Worm (Caenorhabditis elegans): ENCODE measurements around the gene F26F12.5.

F26F12.5 gene

DNA sequence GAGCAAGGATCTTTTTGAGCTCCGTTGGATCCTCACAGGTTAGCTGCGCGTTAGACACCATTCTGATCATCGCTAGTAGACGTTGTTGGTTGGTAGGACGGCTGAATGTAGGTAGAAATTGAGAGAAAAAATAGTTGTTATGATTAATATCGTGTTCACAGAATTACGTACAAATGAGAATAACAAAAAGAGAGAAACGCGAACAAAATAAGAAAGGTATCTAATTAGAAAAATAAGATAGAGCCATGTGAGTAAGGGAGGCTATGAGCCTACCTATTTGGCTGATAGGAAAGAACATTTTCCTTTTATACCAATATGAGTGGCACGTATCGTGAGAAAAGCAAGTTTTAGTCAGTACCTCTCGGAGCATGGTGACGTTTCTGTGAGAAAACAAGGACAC, 18.8 kb upstream of the F26F12.5 start, which contains the start of gene C04E6.8:
Gene C04E6.8 (minus strand): TSS at position 101 of the 400 bp plus-strand sequence.
- TF ChIP-seq ztf-23 (GFP tag; IDR thresholded peaks at IDR 0.05), result no peak
- no peak for TF ChIP-seq tab-1 (GFP tag; IDR thresholded peaks at IDR 0.05)
- TF ChIP-seq T22C8.4 (GFP tag; IDR thresholded peaks at IDR 0.05), result no peak
- no peak for TF ChIP-seq ref-1 (GFP tag; conservative IDR thresholded peaks at IDR 0.05)
- no peak for TF ChIP-seq cog-1 (tag; optimal IDR thresholded peaks at IDR 0.05)
- TF ChIP-seq ztf-29 (GFP tag; IDR thresholded peaks at IDR 0.05), result no peak
- TF ChIP-seq klf-2 (GFP tag; conservative IDR thresholded peaks at IDR 0.05), result no peak
- TF ChIP-seq flt-1 (GFP tag; IDR thresholded peaks at IDR 0.05), result no peak
- TF ChIP-seq med-1 (GFP tag; optimal IDR thresholded peaks at IDR 0.05; ENCODE audit: insufficient read depth), result no peak

DNA sequence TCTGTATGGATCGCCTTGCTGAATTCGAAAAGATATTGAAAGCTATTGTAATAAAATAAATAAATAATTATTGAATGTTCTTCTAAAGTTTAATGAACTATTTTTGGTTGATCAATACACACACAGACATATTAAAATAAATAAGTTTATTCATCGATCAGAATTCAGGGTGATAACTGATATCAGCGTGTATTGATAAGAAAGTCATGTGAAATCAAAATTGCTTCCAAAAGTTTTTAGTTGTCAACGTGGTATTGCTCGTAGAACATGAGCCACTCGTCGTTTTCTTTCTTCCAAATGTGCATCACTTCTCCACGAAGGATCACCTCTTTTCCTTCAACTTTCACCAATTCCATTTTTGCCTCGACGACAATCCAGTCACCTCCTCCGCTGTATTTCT, 17.4 kb upstream of the F26F12.5 start:
- TF ChIP-seq cog-1 (tag; optimal IDR thresholded peaks at IDR 0.05), result no peak
- TF ChIP-seq klf-2 (GFP tag; conservative IDR thresholded peaks at IDR 0.05), result no peak
- no peak for TF ChIP-seq ref-1 (GFP tag; conservative IDR thresholded peaks at IDR 0.05)

DNA sequence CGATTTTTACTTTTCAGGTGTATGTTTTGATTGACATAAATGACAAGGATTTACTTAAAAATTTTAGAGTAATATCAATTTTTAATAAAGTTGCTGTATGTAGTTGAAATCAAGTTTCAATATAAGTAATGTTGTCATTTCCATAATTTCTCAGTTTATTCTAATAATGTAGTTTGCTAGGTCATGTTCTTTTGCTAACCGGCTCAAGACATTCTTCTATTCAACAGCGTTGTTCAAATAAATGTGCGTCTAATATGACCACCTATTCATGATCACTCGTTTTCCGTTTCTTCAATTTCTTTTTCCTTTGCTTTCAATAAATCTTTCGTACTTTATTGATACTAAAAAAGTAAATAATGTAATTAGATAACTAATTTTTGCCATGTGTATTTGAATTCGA, 15.1 kb upstream of the F26F12.5 start, which contains the start of gene C02G6.3:
Gene C02G6.3 (plus strand): TSS at position 301 of the 400 bp plus-strand sequence.
- TF ChIP-seq T22C8.4 (GFP tag; IDR thresholded peaks at IDR 0.05) (no peak), flt-1 (GFP tag; IDR thresholded peaks at IDR 0.05) (no peak), ref-1 (GFP tag; conservative IDR thresholded peaks at IDR 0.05) (no peak), klf-2 (GFP tag; conservative IDR thresholded peaks at IDR 0.05) (no peak), tab-1 (GFP tag; IDR thresholded peaks at IDR 0.05) (no peak), med-1 (GFP tag; optimal IDR thresholded peaks at IDR 0.05; ENCODE audit: insufficient read depth) (no peak), ztf-23 (GFP tag; IDR thresholded peaks at IDR 0.05) (no peak), ztf-29 (GFP tag; IDR thresholded peaks at IDR 0.05) (no peak), cog-1 (tag; optimal IDR thresholded peaks at IDR 0.05) (no peak)

DNA sequence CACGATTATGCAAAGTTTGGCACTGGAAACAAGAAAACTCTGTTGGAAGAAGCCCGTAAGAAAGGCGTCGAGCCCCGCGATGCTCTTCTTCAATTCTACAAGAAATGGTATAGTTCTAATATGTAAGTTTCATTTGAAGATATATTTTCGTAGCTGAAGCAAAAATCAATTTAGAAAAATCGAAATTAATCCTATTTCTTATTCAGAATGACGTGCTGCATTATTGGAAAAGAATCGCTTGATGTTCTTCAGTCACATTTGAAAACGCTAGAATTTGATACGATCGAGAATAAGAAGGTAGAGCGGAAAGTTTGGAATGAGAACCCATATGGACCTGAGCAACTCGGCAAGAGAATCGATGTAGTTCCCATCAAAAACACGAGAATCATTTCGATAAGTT, 12.0 kb upstream of the F26F12.5 start:
- TF ChIP-seq flt-1 (GFP tag; IDR thresholded peaks at IDR 0.05) (no peak), cog-1 (tag; optimal IDR thresholded peaks at IDR 0.05) (no peak), T22C8.4 (GFP tag; IDR thresholded peaks at IDR 0.05) (no peak), klf-2 (GFP tag; conservative IDR thresholded peaks at IDR 0.05) (no peak), ztf-29 (GFP tag; IDR thresholded peaks at IDR 0.05) (no peak), tab-1 (GFP tag; IDR thresholded peaks at IDR 0.05) (no peak), ztf-23 (GFP tag; IDR thresholded peaks at IDR 0.05) (no peak), med-1 (GFP tag; optimal IDR thresholded peaks at IDR 0.05; ENCODE audit: insufficient read depth) (no peak), ref-1 (GFP tag; conservative IDR thresholded peaks at IDR 0.05) (no peak)

DNA sequence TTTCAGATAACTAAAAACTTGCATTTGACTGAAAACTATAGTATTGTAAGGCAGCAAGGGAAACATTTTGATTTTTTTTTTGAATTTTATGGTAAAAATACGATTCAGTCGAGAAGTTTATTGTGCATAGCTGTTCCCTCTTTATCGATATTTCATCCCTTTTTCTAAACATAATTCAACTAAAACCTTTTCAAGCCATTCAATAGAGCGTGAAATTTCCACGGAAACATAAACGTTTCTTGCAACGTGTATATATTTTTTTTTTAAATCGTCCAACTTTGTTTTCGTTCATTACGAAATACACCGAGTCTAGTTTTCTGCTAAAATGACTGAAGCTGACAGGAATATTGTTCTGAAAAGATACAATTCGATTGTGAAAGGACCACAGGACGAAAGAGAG, 6.8 kb upstream of the F26F12.5 start, which contains the start of gene C02G6.2:
Gene C02G6.2 (plus strand): TSS at position 301 of the 400 bp plus-strand sequence.
- TF ChIP-seq cog-1 (tag; optimal IDR thresholded peaks at IDR 0.05) (no peak), klf-2 (GFP tag; conservative IDR thresholded peaks at IDR 0.05) (no peak), flt-1 (GFP tag; IDR thresholded peaks at IDR 0.05) (no peak), tab-1 (GFP tag; IDR thresholded peaks at IDR 0.05) (no peak), med-1 (GFP tag; optimal IDR thresholded peaks at IDR 0.05; ENCODE audit: insufficient read depth) (no peak), ztf-23 (GFP tag; IDR thresholded peaks at IDR 0.05) (no peak), ref-1 (GFP tag; conservative IDR thresholded peaks at IDR 0.05) (no peak), T22C8.4 (GFP tag; IDR thresholded peaks at IDR 0.05) (no peak), ztf-29 (GFP tag; IDR thresholded peaks at IDR 0.05) (no peak)

DNA sequence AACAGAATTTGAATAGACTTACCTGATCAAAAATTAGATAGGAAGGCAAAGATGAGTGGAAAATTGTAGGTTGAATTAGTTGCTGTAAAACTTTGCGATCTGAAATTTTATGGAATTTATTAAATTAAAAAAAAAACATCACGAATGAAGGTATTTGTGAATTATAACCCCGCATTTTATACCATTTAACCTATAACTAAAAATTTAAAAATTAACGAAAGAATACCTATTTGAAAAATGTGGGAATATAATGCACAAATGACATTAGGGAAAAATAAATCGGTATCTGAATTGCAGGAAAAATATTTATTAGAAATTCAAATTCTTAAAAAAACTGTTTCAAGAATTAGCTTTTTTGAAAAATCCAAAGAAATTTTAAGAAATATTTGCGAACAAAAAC, 4.2 kb upstream of the F26F12.5 start, which contains the start of gene F26F12.4:
Gene F26F12.4 (minus strand): TSS at position 101 of the 400 bp plus-strand sequence.
- no peak for TF ChIP-seq T22C8.4 (GFP tag; IDR thresholded peaks at IDR 0.05)
- TF ChIP-seq ztf-23 (GFP tag; IDR thresholded peaks at IDR 0.05), result no peak
- no peak for TF ChIP-seq flt-1 (GFP tag; IDR thresholded peaks at IDR 0.05)
- TF ChIP-seq cog-1 (tag; optimal IDR thresholded peaks at IDR 0.05), result no peak
- TF ChIP-seq ztf-29 (GFP tag; IDR thresholded peaks at IDR 0.05), result no peak
- TF ChIP-seq med-1 (GFP tag; optimal IDR thresholded peaks at IDR 0.05; ENCODE audit: insufficient read depth), result no peak
- TF ChIP-seq ref-1 (GFP tag; conservative IDR thresholded peaks at IDR 0.05), result no peak
- TF ChIP-seq tab-1 (GFP tag; IDR thresholded peaks at IDR 0.05), result no peak
- TF ChIP-seq klf-2 (GFP tag; conservative IDR thresholded peaks at IDR 0.05), result no peak

DNA sequence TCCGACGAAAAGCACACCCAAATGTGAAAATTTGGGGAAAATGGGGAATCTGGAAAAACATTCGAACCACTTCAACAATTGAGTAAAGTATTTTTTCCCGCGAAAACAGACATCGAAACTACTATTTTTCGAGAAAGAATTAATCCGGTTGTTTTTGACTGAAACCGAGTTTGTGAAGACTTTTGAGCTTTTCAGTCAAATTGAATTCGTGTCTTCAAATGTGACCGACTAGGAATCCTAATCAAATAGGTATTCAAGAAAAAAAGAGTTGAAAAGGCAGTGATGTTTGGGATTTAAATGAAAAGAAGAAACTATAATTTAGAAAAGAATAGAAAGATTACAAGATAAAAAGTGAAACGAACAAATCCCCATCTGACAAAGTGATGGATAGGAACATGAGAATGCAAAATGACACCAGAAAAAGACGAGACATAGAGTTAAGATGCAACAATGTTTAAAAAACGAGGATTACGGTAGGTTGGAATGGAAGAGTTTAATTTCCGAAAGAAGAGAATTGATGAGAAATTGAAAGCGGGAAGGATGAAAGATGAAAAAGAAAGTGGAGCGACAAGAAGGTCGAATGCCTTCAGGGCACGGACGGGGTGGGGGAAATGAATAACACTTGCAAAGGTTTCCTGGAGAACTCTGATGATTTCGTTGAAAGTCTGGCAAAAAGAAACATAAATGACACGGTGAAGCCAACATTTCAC, 2.4 kb downstream of the F26F12.5 start, which contains the start of gene F26F12.8:
Gene F26F12.8 (minus strand): TSS at position 51 of the 710 bp plus-strand sequence.
- TF ChIP-seq ref-1 (GFP tag; conservative IDR thresholded peaks at IDR 0.05) (no peak), cog-1 (tag; optimal IDR thresholded peaks at IDR 0.05) (no peak), med-1 (GFP tag; optimal IDR thresholded peaks at IDR 0.05; ENCODE audit: insufficient read depth) (no peak), ztf-23 (GFP tag; IDR thresholded peaks at IDR 0.05) (no peak)

DNA sequence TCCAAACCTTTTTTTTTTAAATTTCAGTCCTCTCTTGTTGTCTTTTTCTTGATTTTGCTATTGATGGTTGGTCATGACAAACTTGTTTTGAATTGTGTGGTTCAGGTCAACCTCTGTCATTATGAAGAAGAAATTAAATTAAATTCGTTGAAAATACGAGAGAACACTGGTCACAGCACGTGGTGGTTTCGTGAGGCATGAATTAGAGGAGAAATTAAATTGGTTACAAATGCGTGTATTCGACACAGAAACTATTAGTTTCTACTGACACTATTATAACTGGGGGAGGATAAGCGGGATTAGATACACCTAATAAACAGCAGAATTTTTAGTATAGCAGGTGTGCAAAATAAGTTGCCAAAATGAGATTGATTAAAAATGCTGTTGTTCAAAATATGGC, 12.9 kb downstream of the F26F12.5 start:
- no peak for TF ChIP-seq ref-1 (GFP tag; conservative IDR thresholded peaks at IDR 0.05)
- no peak for TF ChIP-seq ztf-23 (GFP tag; IDR thresholded peaks at IDR 0.05)
- no peak for TF ChIP-seq med-1 (GFP tag; optimal IDR thresholded peaks at IDR 0.05; ENCODE audit: insufficient read depth)
- no peak for TF ChIP-seq tab-1 (GFP tag; IDR thresholded peaks at IDR 0.05)
- TF ChIP-seq T22C8.4 (GFP tag; IDR thresholded peaks at IDR 0.05), result no peak
- TF ChIP-seq klf-2 (GFP tag; conservative IDR thresholded peaks at IDR 0.05), result no peak
- TF ChIP-seq ztf-29 (GFP tag; IDR thresholded peaks at IDR 0.05), result no peak
- no peak for TF ChIP-seq cog-1 (tag; optimal IDR thresholded peaks at IDR 0.05)

DNA sequence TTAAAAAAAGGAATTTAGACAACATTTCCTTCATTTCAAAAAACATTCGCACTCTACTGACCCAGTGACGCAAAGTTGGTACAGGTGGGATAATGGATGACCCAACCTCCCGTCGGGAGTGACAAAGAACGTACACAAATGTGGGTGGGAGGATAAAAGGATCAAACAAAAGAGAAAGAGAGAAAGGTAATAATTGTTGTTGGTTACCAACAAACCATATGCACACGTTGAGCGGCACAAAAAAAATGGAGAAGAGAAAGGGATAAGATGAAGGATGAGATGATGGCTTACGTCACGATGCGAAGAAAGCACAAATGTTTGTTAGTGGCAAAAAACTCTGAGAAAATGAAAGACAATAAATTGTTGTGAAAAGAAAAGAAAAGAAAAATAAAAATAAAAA, 13.4 kb downstream of the F26F12.5 start:
- TF ChIP-seq ztf-29 (GFP tag; IDR thresholded peaks at IDR 0.05), result no peak
- TF ChIP-seq med-1 (GFP tag; optimal IDR thresholded peaks at IDR 0.05; ENCODE audit: insufficient read depth), result no peak
- no peak for TF ChIP-seq ref-1 (GFP tag; conservative IDR thresholded peaks at IDR 0.05)
- no peak for TF ChIP-seq T22C8.4 (GFP tag; IDR thresholded peaks at IDR 0.05)
- TF ChIP-seq ztf-23 (GFP tag; IDR thresholded peaks at IDR 0.05), result no peak
- no peak for TF ChIP-seq tab-1 (GFP tag; IDR thresholded peaks at IDR 0.05)

DNA sequence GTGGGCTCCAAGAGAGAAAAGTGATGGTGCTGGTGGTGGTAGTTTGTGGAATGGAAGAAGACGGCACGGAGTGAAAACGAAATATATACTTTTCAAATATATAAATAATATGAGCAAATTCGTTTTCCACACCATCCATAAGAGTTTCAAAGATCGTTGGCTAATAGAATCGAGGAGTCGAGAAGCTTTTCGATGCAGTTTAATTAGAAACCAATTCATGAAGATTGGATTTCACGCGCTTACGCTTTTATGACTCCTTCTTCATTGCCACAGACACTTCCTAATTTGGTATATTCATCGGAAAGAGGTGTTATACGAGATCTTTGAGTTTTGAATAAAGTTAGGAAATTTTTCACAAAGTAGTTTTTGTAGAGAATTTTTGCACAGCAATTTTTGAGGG, 14.3 kb downstream of the F26F12.5 start:
- TF ChIP-seq med-1 (GFP tag; optimal IDR thresholded peaks at IDR 0.05; ENCODE audit: insufficient read depth) (no peak), tab-1 (GFP tag; IDR thresholded peaks at IDR 0.05) (peak; percentile 47; the same call in 1 of the 2 replicates)
